Fruit fly (Drosophila melanogaster) whole organism, embryonic: ENCODE data around the gene CG13031.

Experiments
- Abd-B ChIP-seq: fragments of 200-800 bp; sonication (Bioruptor generic); optimal IDR thresholded peaks from 2 replicates; lab custom pipeline; 2018; ENCODE audit warnings: missing biosample characterization, mild to moderate bottlenecking, missing genetic modification characterization, moderate library complexity
- Adf1 ChIP-seq: fragments of 200-800 bp; sonication (Bioruptor generic); IDR thresholded peaks from 2 replicates; pipeline ENCODE4 v1.3.6; 2022; ENCODE audit warnings: missing biosample characterization, missing genetic modification characterization
- Aef1 ChIP-seq: fragments of 200-800 bp; sonication (Bioruptor generic); IDR thresholded peaks from 3 replicates; pipeline ENCODE4 v1.3.6; 2022; ENCODE audit warnings: missing biosample characterization, missing genetic modification characterization
- BEAF-32 ChIP-seq: fragments of 200-800 bp; sonication (Bioruptor generic); optimal IDR thresholded peaks from 3 replicates; lab custom pipeline; 2017; ENCODE audit warnings: missing biosample characterization, missing genetic modification characterization, mild to moderate bottlenecking, moderate library complexity, missing genetic modification reagents
- CG11456 ChIP-seq: fragments of 200-800 bp; sonication (Bioruptor generic); IDR thresholded peaks from 3 replicates; pipeline ENCODE4 v1.3.6; 2022; ENCODE audit warnings: missing biosample characterization, missing genetic modification characterization
- CG11696 ChIP-seq: fragments of 200-800 bp; sonication (Bioruptor generic); IDR thresholded peaks from 2 replicates; pipeline ENCODE4 v1.3.6; 2022; ENCODE audit warnings: missing biosample characterization, missing genetic modification characterization
- CG12659 ChIP-seq: fragments of 200-800 bp; sonication (Bioruptor generic); optimal IDR thresholded peaks from 3 replicates; lab custom pipeline; 2017; ENCODE audit warnings: mild to moderate bottlenecking, missing biosample characterization, missing genetic modification reagents, missing genetic modification characterization
- CG15479 ChIP-seq: fragments of 200-800 bp; sonication (Bioruptor generic); optimal IDR thresholded peaks from 3 replicates; lab custom pipeline; 2019; ENCODE audit warnings: missing biosample characterization, mild to moderate bottlenecking, missing genetic modification characterization, moderate library complexity
- CG16813 ChIP-seq: fragments of 200-800 bp; sonication (Bioruptor generic); IDR thresholded peaks from 3 replicates; pipeline ENCODE4 v1.3.6; 2022; ENCODE audit warnings: missing biosample characterization, missing genetic modification characterization; ENCODE audit not compliant: partially characterized antibody
- CG17186 ChIP-seq: fragments of 200-800 bp; sonication (Bioruptor generic); optimal IDR thresholded peaks from 3 replicates; lab custom pipeline; 2017; ENCODE audit warnings: missing biosample characterization, missing genetic modification reagents, missing genetic modification characterization
- CG30403 ChIP-seq: fragments of 200-800 bp; sonication (Bioruptor generic); optimal IDR thresholded peaks from 3 replicates; lab custom pipeline; 2016; ENCODE audit warnings: missing biosample characterization, missing genetic modification characterization
- CG5953 ChIP-seq: fragments of 200-800 bp; sonication (Bioruptor generic); IDR thresholded peaks from 2 replicates; pipeline ENCODE4 v1.3.6; 2022; ENCODE audit warnings: missing biosample characterization, missing genetic modification characterization
- CG7556 ChIP-seq: fragments of 200-800 bp; sonication (Bioruptor generic); optimal IDR thresholded peaks from 2 replicates; lab custom pipeline; 2017; ENCODE audit warnings: missing biosample characterization, mild to moderate bottlenecking, missing genetic modification characterization
- CTCF ChIP-seq: fragments of 200-800 bp; sonication (Bioruptor generic); optimal IDR thresholded peaks from 2 replicates; lab custom pipeline; 2017; ENCODE audit warnings: missing biosample characterization, mild to moderate bottlenecking, missing genetic modification characterization, moderate library complexity
- Chrac-16 ChIP-seq: fragments of 200-800 bp; sonication (Bioruptor generic); optimal IDR thresholded peaks from 3 replicates; lab custom pipeline; 2016; ENCODE audit warnings: missing biosample characterization, missing genetic modification characterization
- Dad ChIP-seq: fragments of 200-800 bp; sonication (Bioruptor generic); optimal IDR thresholded peaks from 3 replicates; lab custom pipeline; 2016; ENCODE audit warnings: missing biosample characterization, missing genetic modification characterization
- Dll ChIP-seq: fragments of 200-800 bp; sonication (Bioruptor generic); IDR thresholded peaks from 4 replicates; pipeline ENCODE4 v1.3.6; 2022; ENCODE audit warnings: missing biosample characterization, missing genetic modification characterization; ENCODE audit not compliant: partially characterized antibody
- ERR ChIP-seq: fragments of 200-800 bp; sonication (Bioruptor generic); optimal IDR thresholded peaks from 2 replicates; lab custom pipeline; 2016; ENCODE audit warnings: missing biosample characterization, missing genetic modification characterization
- Ets97D ChIP-seq: fragments of 200-800 bp; sonication (Bioruptor generic); optimal IDR thresholded peaks from 3 replicates; lab custom pipeline; 2016; ENCODE audit warnings: missing biosample characterization, missing genetic modification characterization
- GATAe ChIP-seq: fragments of 200-800 bp; sonication (Bioruptor generic); conservative IDR thresholded peaks from 2 replicates; pipeline ENCODE4 v1.3.6; 2022; ENCODE audit warnings: missing biosample characterization, missing genetic modification characterization
- H2.0 ChIP-seq: fragments of 200-800 bp; sonication (Bioruptor generic); IDR thresholded peaks from 2 replicates; pipeline ENCODE4 v1.3.6; 2022; ENCODE audit warnings: missing biosample characterization, missing genetic modification characterization
- MBD-R2 ChIP-seq: fragments of 200-800 bp; sonication (Bioruptor generic); IDR thresholded peaks from 2 replicates; pipeline ENCODE4 v1.3.6; 2022; ENCODE audit warnings: missing biosample characterization, missing genetic modification characterization
- Meics ChIP-seq: fragments of 200-800 bp; sonication (Bioruptor generic); optimal IDR thresholded peaks from 2 replicates; lab custom pipeline; 2017; ENCODE audit warnings: missing biosample characterization, mild to moderate bottlenecking, missing genetic modification characterization
- NC2α ChIP-seq: fragments of 200-800 bp; sonication (Bioruptor generic); optimal IDR thresholded peaks from 2 replicates; lab custom pipeline; 2016; ENCODE audit warnings: missing biosample characterization, missing genetic modification characterization
- PHDP ChIP-seq: fragments of 200-800 bp; sonication (Bioruptor generic); optimal IDR thresholded peaks from 3 replicates; lab custom pipeline; 2018; ENCODE audit warnings: missing biosample characterization, mild to moderate bottlenecking, missing genetic modification characterization, moderate library complexity
- Pdp1 ChIP-seq, 2 experiments: fragments of 200-800 bp; sonication (Bioruptor generic); optimal IDR thresholded peaks; 3 replicates each; lab custom pipeline; 2016; ENCODE audit warnings: missing biosample characterization in 2 of 2, missing genetic modification characterization in 2 of 2, mild to moderate bottlenecking in 1 of 2, moderate library complexity in 1 of 2
- Sox100B ChIP-seq: fragments of 200-800 bp; sonication (Bioruptor generic); optimal IDR thresholded peaks from 3 replicates; lab custom pipeline; 2018; ENCODE audit warnings: missing biosample characterization, mild to moderate bottlenecking, missing genetic modification characterization
- Tbp ChIP-seq: fragments of >200 bp; optimal IDR thresholded peaks from 2 replicates; lab custom pipeline; 2018; ENCODE audit warnings: missing biosample characterization, missing genetic modification characterization
- ash1 ChIP-seq: fragments of 200-800 bp; sonication (Bioruptor generic); optimal IDR thresholded peaks from 2 replicates; lab custom pipeline; 2018; ENCODE audit warnings: missing biosample characterization, mild to moderate bottlenecking, missing genetic modification characterization
- bbx ChIP-seq: fragments of 200-800 bp; sonication (Bioruptor generic); IDR thresholded peaks from 2 replicates; pipeline ENCODE4 v1.3.6; 2022; ENCODE audit warnings: missing biosample characterization, missing genetic modification characterization; ENCODE audit not compliant: partially characterized antibody
- bowl ChIP-seq: fragments of 200-800 bp; sonication (Bioruptor generic); IDR thresholded peaks from 2 replicates; pipeline ENCODE4 v1.3.6; 2022; ENCODE audit warnings: missing biosample characterization, missing genetic modification characterization
- cg ChIP-seq: fragments of 200-800 bp; sonication (Bioruptor generic); optimal IDR thresholded peaks from 3 replicates; lab custom pipeline; 2019; ENCODE audit warnings: missing biosample characterization, mild to moderate bottlenecking, missing genetic modification characterization, moderate library complexity
- chif ChIP-seq, 2 experiments: fragments of 200-800 bp; sonication (Bioruptor generic); optimal IDR thresholded peaks; 3 replicates each; lab custom pipeline; 2016; ENCODE audit warnings: missing biosample characterization in 2 of 2, missing genetic modification characterization in 2 of 2
- dm ChIP-seq: fragments of 200-800 bp; sonication (Bioruptor generic); optimal IDR thresholded peaks from 3 replicates; lab custom pipeline; 2016; ENCODE audit warnings: missing biosample characterization, missing genetic modification characterization
- gfzf ChIP-seq: fragments of 200-800 bp; sonication (Bioruptor generic); optimal IDR thresholded peaks from 2 replicates; lab custom pipeline; 2016; ENCODE audit warnings: missing biosample characterization, mild to moderate bottlenecking, missing genetic modification characterization, moderate library complexity
- lab ChIP-seq: fragments of 200-800 bp; sonication (Bioruptor generic); optimal IDR thresholded peaks from 3 replicates; lab custom pipeline; 2017; ENCODE audit warnings: missing biosample characterization, missing genetic modification characterization, mild to moderate bottlenecking, moderate library complexity, missing genetic modification reagents
- maf-S ChIP-seq: fragments of 200-800 bp; sonication (Bioruptor generic); optimal IDR thresholded peaks from 2 replicates; lab custom pipeline; 2016; ENCODE audit warnings: missing biosample characterization, missing genetic modification characterization
- pum ChIP-seq: fragments of 200-800 bp; sonication (Bioruptor generic); optimal IDR thresholded peaks from 2 replicates; lab custom pipeline; 2016; ENCODE audit warnings: missing biosample characterization, missing genetic modification characterization
- rib ChIP-seq: fragments of 200-800 bp; sonication (Bioruptor generic); IDR thresholded peaks from 2 replicates; pipeline ENCODE4 v1.3.6; 2022; ENCODE audit warnings: missing biosample characterization, missing genetic modification characterization
- run ChIP-seq: fragments of 200-800 bp; sonication (Bioruptor generic); optimal IDR thresholded peaks from 3 replicates; lab custom pipeline; 2018; ENCODE audit warnings: missing biosample characterization, mild to moderate bottlenecking, missing genetic modification characterization
- sens ChIP-seq: fragments of 200-800 bp; sonication (Bioruptor generic); peaks from one replicate; lab custom pipeline; 2016; ENCODE audit warnings: missing biosample characterization, missing genetic modification characterization
- tgo ChIP-seq: fragments of 200-800 bp; sonication (Bioruptor generic); IDR thresholded peaks from 3 replicates; pipeline ENCODE4 v1.3.6; 2022; ENCODE audit warnings: missing biosample characterization, missing genetic modification characterization
- tin ChIP-seq: fragments of 200-800 bp; sonication (Bioruptor generic); optimal IDR thresholded peaks from 3 replicates; lab custom pipeline; 2016; ENCODE audit warnings: missing biosample characterization, missing genetic modification characterization
- tna ChIP-seq: fragments of 200-800 bp; sonication (Bioruptor generic); IDR thresholded peaks from 2 replicates; pipeline ENCODE4 v1.3.6; 2022; ENCODE audit warnings: missing biosample characterization, missing genetic modification characterization; ENCODE audit not compliant: partially characterized antibody
- toy ChIP-seq: fragments of 200-800 bp; sonication (Bioruptor generic); IDR thresholded peaks from 2 replicates; pipeline ENCODE4 v1.3.6; 2022; ENCODE audit warnings: missing biosample characterization, missing genetic modification characterization
- tup ChIP-seq: fragments of 200-800 bp; sonication (Bioruptor generic); optimal IDR thresholded peaks from 2 replicates; lab custom pipeline; 2016; ENCODE audit warnings: missing biosample characterization, mild to moderate bottlenecking, missing genetic modification characterization, moderate library complexity
- vfl ChIP-seq: fragments of 200-800 bp; sonication (Bioruptor generic); optimal IDR thresholded peaks from 2 replicates; lab custom pipeline; 2016; ENCODE audit warnings: missing biosample characterization, missing genetic modification characterization
- vvl ChIP-seq: fragments of 200-800 bp; sonication (Bioruptor generic); IDR thresholded peaks from 2 replicates; pipeline ENCODE4 v1.3.6; 2022; ENCODE audit warnings: missing biosample characterization, missing genetic modification characterization
- wdn ChIP-seq: fragments of 200-800 bp; sonication (Bioruptor generic); IDR thresholded peaks from 2 replicates; pipeline ENCODE4 v1.3.6; 2022; ENCODE audit warnings: missing biosample characterization, missing genetic modification characterization

Gene CG13031

dm6 chr3L:16711430-16712228 is 13.0 kb upstream of the CG13031 start, which contains the start of the genes CG43954, Lasp and Dab (continued):
- TF ChIP-seq cg (GFP tag; lab: Kevin White, UChicago) (no peak), CG30403 (peak; percentile 29), sens (GFP tag; lab: Kevin White, UChicago) (peak; percentile 69), lab (GFP tag; lab: Kevin White, UChicago) (peak; percentile 56), PHDP (peak; percentile 9), ERR (no peak), CG17186 (GFP tag; lab: Kevin White, UChicago) (peak; percentile 59), MBD-R2 (GFP tag; lab: Robert Waterston, UW) (no peak), tup (GFP tag; lab: Kevin White, UChicago) (no peak), gfzf (GFP tag; lab: Kevin White, UChicago) (peak; percentile 95), bbx (GFP tag; lab: Robert Waterston, UW) (peak; percentile 56), tna (peak; percentile 8; the same call in 1 of the 2 replicates), tin (GFP tag; lab: Kevin White, UChicago) (peak; percentile 29), Adf1 (GFP tag; lab: Robert Waterston, UW) (peak; percentile 64; the same call in 1 of the 2 replicates), BEAF-32 (GFP tag; lab: Kevin White, UChicago) (peak; percentile 65), CG7556 (GFP tag; lab: Kevin White, UChicago) (no peak), CG5953 (GFP tag; lab: Robert Waterston, UW) (peak; percentile 22; the same call in 1 of the 2 replicates), CTCF (GFP tag; lab: Kevin White, UChicago) (peak; percentile 96), bowl (GFP tag; lab: Robert Waterston, UW) (no peak), Dll (GFP tag; lab: Robert Waterston, UW) (peak; percentile 71), Chrac-16 (GFP tag; lab: Kevin White, UChicago) (peak; percentile 10), pum (GFP tag; lab: Kevin White, UChicago) (no peak), NC2α (GFP tag; lab: Kevin White, UChicago) (peak; percentile 14), Meics (GFP tag; lab: Kevin White, UChicago) (peak; percentile 35), dm (no peak), vfl (GFP tag; lab: Kevin White, UChicago) (no peak), Tbp (GFP tag; lab: Kevin White, UChicago) (no peak), CG11456 (GFP tag; lab: Robert Waterston, UW) (peak; percentile 75), Aef1 (GFP tag; lab: Robert Waterston, UW) (no peak; the same call in 2 of the 3 replicates), CG16813 (GFP tag; lab: Robert Waterston, UW) (peak; percentile 52; the same call in 1 of the 3 replicates), Pdp1 (GFP tag; optimal IDR thresholded peaks at IDR 0.05; lab: Kevin White, UChicago) (peak in 1 of 2 experiments; percentile 70), CG12659 (GFP tag; lab: Kevin White, UChicago) (peak; percentile 59), CG11696 (GFP tag; lab: Robert Waterston, UW) (no peak), Dad (GFP tag; lab: Kevin White, UChicago) (no peak), H2.0 (GFP tag; lab: Robert Waterston, UW) (peak; percentile 44; the same call in 1 of the 2 replicates), CG15479 (peak; percentile 87), vvl (GFP tag; lab: Robert Waterston, UW) (peak; percentile 58), Ets97D (GFP tag; lab: Kevin White, UChicago) (peak; percentile 82), Abd-B (GFP tag; lab: Kevin White, UChicago) (no peak), run (peak; percentile 25), ash1 (no peak), GATAe (GFP tag; lab: Robert Waterston, UW) (no peak), rib (GFP tag; lab: Robert Waterston, UW) (peak; percentile 43; the same call in 1 of the 2 replicates), chif (GFP tag; optimal IDR thresholded peaks at IDR 0.05; lab: Kevin White, UChicago) (peak in 1 of 2 experiments; percentile 57), Sox100B (no peak), maf-S (GFP tag; lab: Kevin White, UChicago) (no peak), tgo (no peak; the same call in 2 of the 3 replicates), toy (GFP tag; lab: Robert Waterston, UW) (no peak), wdn (GFP tag; lab: Robert Waterston, UW) (no peak)
